Worm (Caenorhabditis elegans): ENCODE data around the gene Y39A1A.21.

The Y39A1A.21 gene

ce11 chrIII:10718078-10718477 lies 11.3 kb upstream of the Y39A1A.21 start:
- TF ChIP-seq tab-1 (GFP tag; IDR thresholded peaks at IDR 0.05): no peak

- no peak for TF ChIP-seq flt-1 (GFP tag; IDR thresholded peaks at IDR 0.05)
- TF ChIP-seq ztf-23 (GFP tag; IDR thresholded peaks at IDR 0.05): no peak
- TF ChIP-seq ztf-29 (GFP tag; IDR thresholded peaks at IDR 0.05): no peak
- TF ChIP-seq klf-2 (GFP tag; conservative IDR thresholded peaks at IDR 0.05): no peak
- no peak for TF ChIP-seq ref-1 (GFP tag; conservative IDR thresholded peaks at IDR 0.05)
- no peak for TF ChIP-seq tab-1 (GFP tag; IDR thresholded peaks at IDR 0.05)
- TF ChIP-seq cog-1 (tag; optimal IDR thresholded peaks at IDR 0.05): no peak
- TF ChIP-seq med-1 (GFP tag; optimal IDR thresholded peaks at IDR 0.05; ENCODE audit: insufficient read depth): no peak
- TF ChIP-seq T22C8.4 (GFP tag; IDR thresholded peaks at IDR 0.05): no peak
Measured at ce11 chrIII:10717479-10717878, 10.7 kb upstream of the Y39A1A.21 start.

ce11 chrIII:10716091-10716490 lies 9.3 kb upstream of the Y39A1A.21 start, which contains the start of gene W09D10.4:
Gene W09D10.4 (minus strand): TSS chrIII:10716191.
- TF ChIP-seq ztf-23 (GFP tag; IDR thresholded peaks at IDR 0.05): no peak
- TF ChIP-seq med-1 (GFP tag; optimal IDR thresholded peaks at IDR 0.05; ENCODE audit: insufficient read depth): no peak
- TF ChIP-seq klf-2 (GFP tag; conservative IDR thresholded peaks at IDR 0.05): no peak
- TF ChIP-seq ref-1 (GFP tag; conservative IDR thresholded peaks at IDR 0.05): no peak
- TF ChIP-seq flt-1 (GFP tag; IDR thresholded peaks at IDR 0.05): no peak
- TF ChIP-seq T22C8.4 (GFP tag; IDR thresholded peaks at IDR 0.05): no peak
- TF ChIP-seq ztf-29 (GFP tag; IDR thresholded peaks at IDR 0.05): no peak

ce11 chrIII:10714541-10714940 lies 7.7 kb upstream of the Y39A1A.21 start:
- TF ChIP-seq med-1 (GFP tag; optimal IDR thresholded peaks at IDR 0.05; ENCODE audit: insufficient read depth): no peak
- no peak for TF ChIP-seq ztf-23 (GFP tag; IDR thresholded peaks at IDR 0.05)
- TF ChIP-seq ztf-29 (GFP tag; IDR thresholded peaks at IDR 0.05): no peak
- TF ChIP-seq cog-1 (tag; optimal IDR thresholded peaks at IDR 0.05): no peak
- no peak for TF ChIP-seq klf-2 (GFP tag; conservative IDR thresholded peaks at IDR 0.05)
- TF ChIP-seq flt-1 (GFP tag; IDR thresholded peaks at IDR 0.05): no peak
- no peak for TF ChIP-seq T22C8.4 (GFP tag; IDR thresholded peaks at IDR 0.05)
- TF ChIP-seq ref-1 (GFP tag; conservative IDR thresholded peaks at IDR 0.05): no peak
- TF ChIP-seq tab-1 (GFP tag; IDR thresholded peaks at IDR 0.05): no peak

ce11 chrIII:10711192-10711673 lies 4.4 kb upstream of the Y39A1A.21 start, which contains the start of gene W09D10.5:
Gene W09D10.5 (minus strand): TSS chrIII:10711536.
- TF ChIP-seq klf-2 (GFP tag; conservative IDR thresholded peaks at IDR 0.05) (no peak), T22C8.4 (GFP tag; IDR thresholded peaks at IDR 0.05) (no peak), flt-1 (GFP tag; IDR thresholded peaks at IDR 0.05) (0 out of 2 replicates have a peak, but pooled peaks have one; percentile 6), tab-1 (GFP tag; IDR thresholded peaks at IDR 0.05) (no peak), med-1 (GFP tag; optimal IDR thresholded peaks at IDR 0.05; ENCODE audit: insufficient read depth) (no peak), ref-1 (GFP tag; conservative IDR thresholded peaks at IDR 0.05) (no peak), ztf-29 (GFP tag; IDR thresholded peaks at IDR 0.05) (no peak), ztf-23 (GFP tag; IDR thresholded peaks at IDR 0.05) (no peak)

- TF ChIP-seq cog-1 (tag; optimal IDR thresholded peaks at IDR 0.05) (no peak), ztf-23 (GFP tag; IDR thresholded peaks at IDR 0.05) (no peak), med-1 (GFP tag; optimal IDR thresholded peaks at IDR 0.05; ENCODE audit: insufficient read depth) (no peak), tab-1 (GFP tag; IDR thresholded peaks at IDR 0.05) (no peak), klf-2 (GFP tag; conservative IDR thresholded peaks at IDR 0.05) (no peak), ztf-29 (GFP tag; IDR thresholded peaks at IDR 0.05) (no peak), flt-1 (GFP tag; IDR thresholded peaks at IDR 0.05) (no peak), ref-1 (GFP tag; conservative IDR thresholded peaks at IDR 0.05) (no peak), T22C8.4 (GFP tag; IDR thresholded peaks at IDR 0.05) (no peak)
Measured at ce11 chrIII:10709676-10710075, 2.9 kb upstream of the Y39A1A.21 start.

- TF ChIP-seq med-1 (GFP tag; optimal IDR thresholded peaks at IDR 0.05; ENCODE audit: insufficient read depth) (no peak), flt-1 (GFP tag; IDR thresholded peaks at IDR 0.05) (no peak), ztf-23 (GFP tag; IDR thresholded peaks at IDR 0.05) (no peak), T22C8.4 (GFP tag; IDR thresholded peaks at IDR 0.05) (no peak), tab-1 (GFP tag; IDR thresholded peaks at IDR 0.05) (no peak), ref-1 (GFP tag; conservative IDR thresholded peaks at IDR 0.05) (no peak), klf-2 (GFP tag; conservative IDR thresholded peaks at IDR 0.05) (no peak), ztf-29 (GFP tag; IDR thresholded peaks at IDR 0.05) (no peak), cog-1 (tag; optimal IDR thresholded peaks at IDR 0.05) (no peak)
Measured at ce11 chrIII:10708484-10708883, 1.7 kb upstream of the Y39A1A.21 start.

ce11 chrIII:10707461-10707860 lies 639 bp upstream of the Y39A1A.21 start, which contains the start of gene mrpl-12:
Gene mrpl-12 (plus strand): TSS chrIII:10707761.
- TF ChIP-seq ztf-23 (GFP tag; IDR thresholded peaks at IDR 0.05): no peak
- no peak for TF ChIP-seq klf-2 (GFP tag; conservative IDR thresholded peaks at IDR 0.05)
- no peak for TF ChIP-seq cog-1 (tag; optimal IDR thresholded peaks at IDR 0.05)

ce11 chrIII:10706481-10706880 lies 341 bp downstream of the Y39A1A.21 start:
- TF ChIP-seq tab-1 (GFP tag; IDR thresholded peaks at IDR 0.05) (0 out of 2 replicates have a peak, but pooled peaks have one; percentile 43), ztf-23 (GFP tag; IDR thresholded peaks at IDR 0.05) (no peak)

- no peak for TF ChIP-seq klf-2 (GFP tag; conservative IDR thresholded peaks at IDR 0.05)
- TF ChIP-seq flt-1 (GFP tag; IDR thresholded peaks at IDR 0.05): no peak
- TF ChIP-seq ztf-23 (GFP tag; IDR thresholded peaks at IDR 0.05): no peak
- TF ChIP-seq tab-1 (GFP tag; IDR thresholded peaks at IDR 0.05): no peak
- TF ChIP-seq ztf-29 (GFP tag; IDR thresholded peaks at IDR 0.05): no peak
- no peak for TF ChIP-seq cog-1 (tag; optimal IDR thresholded peaks at IDR 0.05)
- TF ChIP-seq med-1 (GFP tag; optimal IDR thresholded peaks at IDR 0.05; ENCODE audit: insufficient read depth): no peak
- TF ChIP-seq ref-1 (GFP tag; conservative IDR thresholded peaks at IDR 0.05): no peak
- TF ChIP-seq T22C8.4 (GFP tag; IDR thresholded peaks at IDR 0.05): no peak
Measured at ce11 chrIII:10704499-10704898, 2.3 kb downstream of the Y39A1A.21 start.
